Worm (Caenorhabditis elegans) whole organism, L4 larva: Measurements from ENCODE around the gene C54F6.12.
A peak's percentile ranks its signal among the peaks of the same experiment; 100 is the strongest.

Source experiments
- F37D6.2 ChIP-seq: sonication (generic microtip); optimal IDR thresholded peaks from 2 replicates; lab custom pipeline; 2016; ENCODE audit warnings: mild to moderate bottlenecking, missing genetic modification characterization, missing compliant biosample characterization
- F49E8.2 ChIP-seq: sonication (generic microtip); optimal IDR thresholded peaks from 2 replicates; lab custom pipeline; 2016; ENCODE audit warnings: missing compliant biosample characterization, mild to moderate bottlenecking, missing genetic modification characterization, borderline replicate concordance
- Y105C5A.15 ChIP-seq: fragments of 200-800 bp; sonication (Bioruptor generic); IDR thresholded peaks from 2 replicates; pipeline ENCODE4 v1.3.6; 2022; ENCODE audit warnings: missing genetic modification characterization, missing compliant biosample characterization
- ZK546.5 ChIP-seq, 2 experiments: sonication (generic microtip); optimal IDR thresholded peaks; 2 replicates each; lab custom pipeline; 2017; ENCODE audit warnings: missing biosample characterization in 2 of 2, missing genetic modification characterization in 2 of 2
- aha-1 ChIP-seq: fragments of 150-350 bp; peaks from one replicate; lab custom pipeline; 2014; ENCODE audit warnings: missing biosample characterization, missing genetic modification characterization
- ceh-28 ChIP-seq: fragments of 150-350 bp; optimal IDR thresholded peaks from 2 replicates; lab custom pipeline; 2014; ENCODE audit warnings: missing biosample characterization, missing genetic modification reagents, missing genetic modification characterization
- ceh-44 ChIP-seq: fragments of 200-800 bp; sonication (Bioruptor generic); IDR thresholded peaks from 2 replicates; pipeline ENCODE4 v1.3.6; 2022; ENCODE audit warnings: missing genetic modification reagents, missing genetic modification characterization, missing compliant biosample characterization
- daf-8 ChIP-seq: fragments of 200-800 bp; sonication (Bioruptor generic); IDR thresholded peaks from 2 replicates; pipeline ENCODE4 v1.3.6; 2022; ENCODE audit warnings: missing genetic modification characterization, missing compliant biosample characterization
- dpl-1 ChIP-seq: fragments of 150-350 bp; optimal IDR thresholded peaks from 2 replicates; lab custom pipeline; 2014; ENCODE audit warnings: missing biosample characterization, missing genetic modification reagents, missing genetic modification characterization
- dve-1 ChIP-seq: sonication (generic microtip); optimal IDR thresholded peaks from 2 replicates; lab custom pipeline; 2017; ENCODE audit warnings: antibody characterized with exemption, mild to moderate bottlenecking, missing genetic modification characterization, missing compliant biosample characterization; ENCODE audit not compliant: insufficient read depth
- fkh-10 ChIP-seq: fragments of 150-350 bp; optimal IDR thresholded peaks from 2 replicates; lab custom pipeline; 2014; ENCODE audit warnings: missing biosample characterization, missing genetic modification reagents, missing genetic modification characterization
- hlh-11 ChIP-seq: fragments of 200-800 bp; sonication (Bioruptor generic); optimal IDR thresholded peaks from 2 replicates; lab custom pipeline; 2018; ENCODE audit warnings: mild to moderate bottlenecking, missing genetic modification characterization, missing compliant biosample characterization
- hmg-1.1 ChIP-seq: fragments of 200-800 bp; sonication (Bioruptor generic); IDR thresholded peaks from 2 replicates; pipeline ENCODE4 v1.3.6; 2022; ENCODE audit warnings: missing genetic modification reagents, missing genetic modification characterization, missing compliant biosample characterization
- lin-38 ChIP-seq: fragments of 200-800 bp; sonication (Bioruptor generic); IDR thresholded peaks from 2 replicates; pipeline ENCODE4 v1.3.6; 2022; ENCODE audit warnings: missing genetic modification reagents, missing genetic modification characterization, missing compliant biosample characterization
- lir-3 ChIP-seq: sonication (generic microtip); optimal IDR thresholded peaks from 2 replicates; lab custom pipeline; 2016; ENCODE audit warnings: mild to moderate bottlenecking, missing genetic modification characterization, missing compliant biosample characterization
- lsy-2 ChIP-seq, 2 experiments: fragments of 150-350 bp in 1 of 2; sonication (generic microtip) in 1 of 2; optimal IDR thresholded peaks; 2 replicates each; lab custom pipeline; 2014 to 2017; ENCODE audit warnings: missing biosample characterization in 2 of 2, missing genetic modification characterization in 2 of 2
- madf-9 ChIP-seq: fragments of 200-800 bp; sonication (Bioruptor generic); conservative IDR thresholded peaks from 2 replicates; pipeline ENCODE4 v1.3.6; 2022; ENCODE audit warnings: missing genetic modification reagents, missing genetic modification characterization, missing compliant biosample characterization
- mep-1 ChIP-seq: fragments of 150-350 bp; sonication (generic microtip); optimal IDR thresholded peaks from 3 replicates; lab custom pipeline; 2014; ENCODE audit warnings: missing biosample characterization, missing genetic modification characterization
- mes-2 ChIP-seq: sonication (generic microtip); optimal IDR thresholded peaks from 2 replicates; lab custom pipeline; 2016; ENCODE audit warnings: missing genotype, mild to moderate bottlenecking, missing genetic modification characterization, missing compliant biosample characterization; ENCODE audit not compliant: poor library complexity, severe bottlenecking
- nhr-102 ChIP-seq: sonication (generic microtip); optimal IDR thresholded peaks from 2 replicates; lab custom pipeline; 2016; ENCODE audit warnings: mild to moderate bottlenecking, missing genetic modification characterization, moderate library complexity, missing compliant biosample characterization
- nhr-11 ChIP-seq: fragments of 150-350 bp; optimal IDR thresholded peaks from 2 replicates; lab custom pipeline; 2014; ENCODE audit warnings: missing biosample characterization, missing genetic modification characterization
- nhr-111 ChIP-seq: fragments of 200-800 bp; sonication (Bioruptor generic); optimal IDR thresholded peaks from 2 replicates; lab custom pipeline; 2018; ENCODE audit warnings: mild to moderate bottlenecking, missing genetic modification characterization, missing compliant biosample characterization
- nhr-25 ChIP-seq: sonication (generic microtip); optimal IDR thresholded peaks from 2 replicates; lab custom pipeline; 2017; ENCODE audit warnings: missing genetic modification characterization, mild to moderate bottlenecking, missing compliant biosample characterization, antibody characterized with exemption, moderate library complexity, borderline replicate concordance; ENCODE audit not compliant: insufficient read depth
- nhr-28 ChIP-seq: fragments of 150-350 bp; optimal IDR thresholded peaks from 2 replicates; lab custom pipeline; 2014; ENCODE audit warnings: missing biosample characterization, missing genetic modification characterization
- nhr-6 ChIP-seq: fragments of 150-350 bp; optimal IDR thresholded peaks from 2 replicates; lab custom pipeline; 2014; ENCODE audit warnings: missing biosample characterization, missing genetic modification characterization
- nhr-77 ChIP-seq: fragments of 150-350 bp; optimal IDR thresholded peaks from 2 replicates; lab custom pipeline; 2014; ENCODE audit warnings: missing biosample characterization, missing genetic modification characterization
- pha-4 ChIP-seq, 2 experiments: fragments of 150-350 bp in 1 of 2; fragments of 200-800 bp in 1 of 2; sonication (Bioruptor generic) in 1 of 2; IDR thresholded peaks in 1 of 2; optimal IDR thresholded peaks in 1 of 2; 2 replicates each; pipeline versions ENCODE4 v1.3.6 to Lab custom; 2014 to 2022; ENCODE audit warnings: missing genetic modification characterization in 2 of 2, missing genetic modification reagents in 2 of 2, missing biosample characterization in 1 of 2, missing compliant biosample characterization in 1 of 2
- pqm-1 ChIP-seq: sonication (generic microtip); optimal IDR thresholded peaks from 2 replicates; lab custom pipeline; 2017; ENCODE audit warnings: missing biosample characterization, missing genetic modification characterization
- rbr-2 ChIP-seq: sonication (generic microtip); optimal IDR thresholded peaks from 2 replicates; lab custom pipeline; 2016; ENCODE audit warnings: missing genotype, missing genetic modification characterization, missing compliant biosample characterization
- sdz-12 ChIP-seq: fragments of 200-800 bp; sonication (Bioruptor generic); optimal IDR thresholded peaks from 2 replicates; lab custom pipeline; 2018; ENCODE audit warnings: mild to moderate bottlenecking, missing genetic modification characterization, missing compliant biosample characterization
- set-16 ChIP-seq: fragments of 200-800 bp; sonication (Bioruptor generic); IDR thresholded peaks from 2 replicates; pipeline ENCODE4 v1.3.6; 2022; ENCODE audit warnings: missing genetic modification reagents, missing genetic modification characterization, missing compliant biosample characterization
- skn-1 ChIP-seq: fragments of 150-350 bp; optimal IDR thresholded peaks from 2 replicates; lab custom pipeline; 2014; ENCODE audit warnings: missing biosample characterization, missing genetic modification characterization
- tra-1 ChIP-seq: fragments of 200-800 bp; sonication (Bioruptor generic); IDR thresholded peaks from 2 replicates; pipeline ENCODE4 v1.3.6; 2022; ENCODE audit warnings: missing genetic modification reagents, missing genetic modification characterization, missing compliant biosample characterization
- unc-130 ChIP-seq: sonication (generic microtip); optimal IDR thresholded peaks from 2 replicates; lab custom pipeline; 2016; ENCODE audit warnings: missing genetic modification reagents, missing genetic modification characterization, missing compliant biosample characterization
- unc-62 ChIP-seq, 3 experiments: fragments of 150-350 bp in 1 of 3; sonication (generic microtip); optimal IDR thresholded peaks in 2 of 3; peaks in 1 of 3; 1 replicate in 1 of 3; 2 replicates in 2 of 3; lab custom pipeline; 2014 to 2017; ENCODE audit warnings: missing biosample characterization in 3 of 3, missing genetic modification characterization in 3 of 3, missing genetic modification reagents in 3 of 3, missing genotype in 1 of 3
- zag-1 ChIP-seq: fragments of 150-350 bp; optimal IDR thresholded peaks from 2 replicates; lab custom pipeline; 2014; ENCODE audit warnings: missing biosample characterization, missing genetic modification characterization
- zfp-2 ChIP-seq: sonication (generic microtip); optimal IDR thresholded peaks from 2 replicates; lab custom pipeline; 2016; ENCODE audit warnings: mild to moderate bottlenecking, missing genetic modification characterization, missing compliant biosample characterization
- ztf-7 ChIP-seq: fragments of 150-350 bp; optimal IDR thresholded peaks from 2 replicates; lab custom pipeline; 2014; ENCODE audit warnings: missing biosample characterization, missing genetic modification characterization

C54F6.12 gene

DNA sequence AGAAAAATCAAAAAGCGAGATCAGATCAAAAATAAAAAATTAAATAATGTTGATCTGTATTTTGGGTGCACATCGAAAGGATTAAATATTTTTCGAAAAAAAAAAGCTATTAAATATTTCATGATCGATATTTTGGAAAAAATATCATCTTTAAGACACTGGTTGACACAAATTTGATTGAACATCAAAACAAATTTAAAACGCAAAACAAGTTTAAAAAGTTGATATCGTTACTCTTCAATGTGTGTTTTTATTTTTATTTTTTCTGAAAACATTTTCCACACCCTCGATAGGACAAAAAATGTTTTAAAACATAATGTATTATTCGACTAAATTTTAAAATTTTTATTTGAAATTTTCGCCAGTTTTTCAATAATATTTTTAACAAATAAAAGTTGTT is at the start of gene C54F6.12:
Gene C54F6.12 (minus strand): TSS at position 101 of the 400 bp plus-strand sequence.
- no peak for TF ChIP-seq madf-9 (GFP tag; lab: Robert Waterston, UW)
- TF ChIP-seq fkh-10 (GFP tag; lab: Kevin White, UChicago): no peak
- no peak for TF ChIP-seq pha-4 (GFP tag; IDR thresholded peaks at IDR 0.05; lab: Robert Waterston, UW)
- TF ChIP-seq pha-4 (tag; optimal IDR thresholded peaks at IDR 0.05; lab: Kevin White, UChicago): no peak
- TF ChIP-seq tra-1 (GFP tag; lab: Robert Waterston, UW): no peak
- no peak for TF ChIP-seq nhr-111 (GFP tag; lab: Kevin White, UChicago)
- no peak for TF ChIP-seq set-16 (GFP tag; lab: Robert Waterston, UW)
- TF ChIP-seq hmg-1.1 (GFP tag; lab: Robert Waterston, UW): no peak
- no peak for TF ChIP-seq ztf-7
- TF ChIP-seq pqm-1 (tag; lab: Kevin White, UChicago): no peak
- TF ChIP-seq nhr-6: no peak
- no peak for TF ChIP-seq daf-8 (GFP tag; lab: Robert Waterston, UW)
- TF ChIP-seq Y105C5A.15 (GFP tag; lab: Robert Waterston, UW): no peak
- no peak for TF ChIP-seq hlh-11 (tag; lab: Kevin White, UChicago)
- TF ChIP-seq nhr-25: no peak
- no peak for TF ChIP-seq mep-1 (tag; lab: Kevin White, UChicago)
- TF ChIP-seq lir-3 (tag; lab: Kevin White, UChicago): no peak
- TF ChIP-seq nhr-11 (tag; lab: Kevin White, UChicago): no peak
- no peak for TF ChIP-seq zag-1 (tag; lab: Kevin White, UChicago)
- TF ChIP-seq F49E8.2 (tag; lab: Kevin White, UChicago): no peak
- TF ChIP-seq, all 104 proteins: peak for 0

- peak; percentile 30 for TF ChIP-seq rbr-2
- TF ChIP-seq mes-2 (tag; lab: Kevin White, UChicago): peak; percentile 73
- peak; percentile 24 for TF ChIP-seq mep-1 (tag; lab: Kevin White, UChicago)
- peak; percentile 43 for TF ChIP-seq dpl-1 (GFP tag; lab: Kevin White, UChicago)
- TF ChIP-seq nhr-6: no peak
- TF ChIP-seq ZK546.5 (tag; optimal IDR thresholded peaks at IDR 0.05; lab: Kevin White, UChicago): no peak
- TF ChIP-seq lsy-2 (tag; optimal IDR thresholded peaks at IDR 0.05; lab: Kevin White, UChicago): peak in 1 of 2 experiments; percentile 71
- peak; percentile 37 for TF ChIP-seq nhr-28 (tag; lab: Kevin White, UChicago)
- TF ChIP-seq lin-38 (GFP tag; lab: Robert Waterston, UW): peak; percentile 97
Observed at ce11 chrV:7587637-7588036, 49.7 kb upstream of the C54F6.12 start, which contains the start of the genes F19F10.11 and C50E3.5. Gene F19F10.11 (minus strand): TSS chrV:7587704. Gene C50E3.5 (plus strand): TSS chrV:7587996.

DNA sequence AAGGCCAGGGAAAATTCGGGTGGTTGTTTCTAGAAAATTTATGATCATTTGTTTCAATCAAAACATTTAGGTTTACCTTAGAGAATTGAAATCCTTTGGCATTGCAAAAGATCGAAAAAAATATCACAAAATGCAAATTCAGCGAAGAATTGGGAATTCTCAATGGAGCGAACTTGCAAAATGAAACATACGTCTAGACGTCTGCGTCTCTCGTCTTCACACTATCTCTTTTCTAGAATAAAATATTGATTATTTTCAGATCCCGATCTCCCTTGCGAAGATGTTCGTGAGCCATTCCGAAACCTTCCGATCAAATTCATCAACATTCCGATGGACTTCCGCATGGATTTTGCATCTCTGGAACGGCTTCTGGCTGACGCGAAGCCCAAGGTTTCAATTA is 42.5 kb upstream of the C54F6.12 start, which contains the start of gene ets-6:
Gene ets-6 (minus strand): TSS at position 169 of the 400 bp plus-strand sequence.
- no peak for TF ChIP-seq unc-130 (GFP tag; lab: Kevin White, UChicago)
- TF ChIP-seq lin-38 (GFP tag; lab: Robert Waterston, UW): peak; percentile 96
- peak; percentile 20 for TF ChIP-seq dve-1 (tag; lab: Kevin White, UChicago)
- peak; percentile 67 for TF ChIP-seq mes-2 (tag; lab: Kevin White, UChicago)
- TF ChIP-seq ceh-28 (tag; lab: Kevin White, UChicago): peak; percentile 45
- TF ChIP-seq nhr-77: no peak
- peak; percentile 38; the same call in 1 of the 2 replicates for TF ChIP-seq ceh-44 (GFP tag; lab: Robert Waterston, UW)
- TF ChIP-seq F37D6.2 (tag; lab: Kevin White, UChicago): no peak
- peak in 1 of 2 experiments; percentile 77 for TF ChIP-seq lsy-2 (tag; optimal IDR thresholded peaks at IDR 0.05; lab: Kevin White, UChicago)
- TF ChIP-seq unc-62 (GFP tag; optimal IDR thresholded peaks at IDR 0.05 in 1 of 2; lab: Kevin White, UChicago): peak in 1 of 2 experiments; percentile 65
- no peak for TF ChIP-seq unc-62 (tag; optimal IDR thresholded peaks at IDR 0.05; lab: Kevin White, UChicago)
- peak; percentile 41 for TF ChIP-seq rbr-2
- TF ChIP-seq skn-1 (tag; lab: Kevin White, UChicago): no peak
- TF ChIP-seq aha-1 (tag; lab: Kevin White, UChicago): peak; percentile 2
- no peak for TF ChIP-seq zfp-2 (tag; lab: Kevin White, UChicago)
- TF ChIP-seq sdz-12: no peak
- peak; percentile 52 for TF ChIP-seq mep-1 (tag; lab: Kevin White, UChicago)
- no peak for TF ChIP-seq nhr-102 (tag; lab: Kevin White, UChicago)
- TF ChIP-seq dpl-1 (GFP tag; lab: Kevin White, UChicago): peak; percentile 36
